Fruit fly (Drosophila melanogaster): Measurements from ENCODE around the gene CG11050.
A peak's percentile ranks its signal among the peaks of the same experiment; 100 is the strongest.

The CG11050 gene

dm6 chr2L:6561463-6562357 is 49.1 kb upstream of the CG11050 start, which contains the start of the genes Trmt6 and Ent2 (continued):
- TF ChIP-seq CG13894 (tag; optimal IDR thresholded peaks at IDR 0.05) (peak; percentile 84), Dll (GFP tag; IDR thresholded peaks at IDR 0.05; ENCODE audit: partially characterized antibody) (0 out of 4 replicates have a peak, but pooled peaks have one; percentile 36), chinmo (GFP tag; IDR thresholded peaks at IDR 0.05; ENCODE audit: partially characterized antibody) (no peak), tup (GFP tag; optimal IDR thresholded peaks at IDR 0.05) (peak; percentile 90), btn (GFP tag; optimal IDR thresholded peaks at IDR 0.05) (peak; percentile 91), yki (optimal IDR thresholded peaks at IDR 0.05) (no peak), Neu2 (GFP tag; optimal IDR thresholded peaks at IDR 0.05; ENCODE audit: borderline replicate concordance) (peak; percentile 91), Mad (GFP tag; optimal IDR thresholded peaks at IDR 0.05) (peak; percentile 93), CG4424 (GFP tag; optimal IDR thresholded peaks at IDR 0.05) (peak; percentile 94), CG8388 (GFP tag; optimal IDR thresholded peaks at IDR 0.05) (peak; percentile 83), HmgZ (tag; optimal IDR thresholded peaks at IDR 0.05) (peak; percentile 97), zfh1 (GFP tag; IDR thresholded peaks at IDR 0.05) (peak; percentile 98), insv (GFP tag; optimal IDR thresholded peaks at IDR 0.05) (peak in 1 of 2 experiments; percentile 50), BEAF-32 (GFP tag; optimal IDR thresholded peaks at IDR 0.05) (peak; percentile 34), nau (GFP tag; optimal IDR thresholded peaks at IDR 0.05) (peak; percentile 88), CG32532 (GFP tag; IDR thresholded peaks at IDR 0.05) (peak; percentile 98), jumu (GFP tag; optimal IDR thresholded peaks at IDR 0.05) (peak; percentile 98), CG7372 (GFP tag; IDR thresholded peaks at IDR 0.05) (peak; percentile 96), gt (GFP tag; IDR thresholded peaks at IDR 0.05) (peak; percentile 86), CG4360 (GFP tag; IDR thresholded peaks at IDR 0.05) (peak; percentile 80), peb (GFP tag; IDR thresholded peaks at IDR 0.05) (peak; percentile 95), Fer1 (GFP tag; optimal IDR thresholded peaks at IDR 0.05) (peak; percentile 88), CG13123 (GFP tag; optimal IDR thresholded peaks at IDR 0.05) (peak; percentile 86), D19B (GFP tag; optimal IDR thresholded peaks at IDR 0.05) (peak; percentile 90), seq (GFP tag; IDR thresholded peaks at IDR 0.05) (peak; percentile 94), CrebB (tag; optimal IDR thresholded peaks at IDR 0.05) (peak; percentile 85), danr (GFP tag; IDR thresholded peaks at IDR 0.05) (peak; percentile 94), sens (GFP tag) (peak; percentile 99), CG12219 (GFP tag; optimal IDR thresholded peaks at IDR 0.05) (peak; percentile 92), E2f1 (GFP tag; IDR thresholded peaks at IDR 0.05) (peak; percentile 97), CG8359 (GFP tag; optimal IDR thresholded peaks at IDR 0.05; ENCODE audit: borderline replicate concordance) (peak; percentile 9), Jarid2 (GFP tag; optimal IDR thresholded peaks at IDR 0.05) (peak; percentile 81), CG8944 (GFP tag; optimal IDR thresholded peaks at IDR 0.05) (peak; percentile 96), CG14441 (GFP tag; IDR thresholded peaks at IDR 0.05) (peak; percentile 99), inv (GFP tag; IDR thresholded peaks at IDR 0.05; ENCODE audit: partially characterized antibody) (no peak), CG3726 (GFP tag; IDR thresholded peaks at IDR 0.05) (peak; percentile 97), prd (optimal IDR thresholded peaks at IDR 0.05) (no peak), prd (GFP tag; IDR thresholded peaks at IDR 0.05) (peak; percentile 99), CG17829 (tag; optimal IDR thresholded peaks at IDR 0.05) (peak; percentile 93), sob (GFP tag; IDR thresholded peaks at IDR 0.05) (peak; percentile 98), Ets97D (GFP tag; optimal IDR thresholded peaks at IDR 0.05) (peak; percentile 88), CG12769 (tag; optimal IDR thresholded peaks at IDR 0.05) (peak; percentile 98), Lpt (GFP tag; optimal IDR thresholded peaks at IDR 0.05) (no peak), Chrac-16 (GFP tag; optimal IDR thresholded peaks at IDR 0.05) (peak; percentile 96), da (GFP tag; optimal IDR thresholded peaks at IDR 0.05) (peak; percentile 92), CG42726 (GFP tag; IDR thresholded peaks at IDR 0.05; ENCODE audit: partially characterized antibody) (no peak), Dip2 (GFP tag; IDR thresholded peaks at IDR 0.05) (peak; percentile 69), GATAe (GFP tag; conservative IDR thresholded peaks at IDR 0.05) (peak; percentile 96), lilli (GFP tag; optimal IDR thresholded peaks at IDR 0.05) (peak; percentile 97)

Data from whole organism, embryonic.